Fruit fly (Drosophila melanogaster): Measurements from ENCODE around the gene kri.

DNA sequence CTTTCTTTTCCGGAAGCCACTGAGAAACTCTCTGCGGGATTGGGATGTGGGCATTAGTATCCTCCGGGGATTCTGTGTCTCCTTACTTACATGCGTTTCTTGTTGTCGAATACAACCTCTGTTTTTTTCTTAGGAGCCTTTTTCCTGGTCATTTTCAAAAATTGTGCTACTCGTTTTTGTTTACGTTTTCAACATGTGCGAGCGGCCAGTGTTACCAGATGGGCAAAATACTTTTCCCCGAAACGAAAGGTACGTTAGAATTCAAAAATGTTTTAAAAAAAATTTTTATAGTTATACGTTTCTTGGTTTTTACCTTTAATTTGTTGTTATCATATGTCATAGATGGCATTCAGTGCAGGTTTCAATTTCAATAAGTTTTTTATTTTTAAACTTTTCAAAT is 33.7 kb upstream of the kri start, which contains the start of gene vito:
- TF ChIP-seq Mnt (GFP tag; optimal IDR thresholded peaks at IDR 0.05) (peak; percentile 93), Hr96 (GFP tag; optimal IDR thresholded peaks at IDR 0.05) (no peak), Crg-1 (GFP tag; optimal IDR thresholded peaks at IDR 0.05) (no peak), CG11617 (GFP tag; optimal IDR thresholded peaks at IDR 0.05) (no peak), CG1620 (GFP tag; optimal IDR thresholded peaks at IDR 0.05) (no peak), CG12768 (GFP tag; optimal IDR thresholded peaks at IDR 0.05) (no peak)

Measured in whole organism, adult.